Worm (Caenorhabditis elegans) whole organism, L1 larva: Measurements from ENCODE around the gene F20B6.6.

ENCODE experiments used
- C04F5.9 ChIP-seq: sonication (generic microtip); optimal IDR thresholded peaks from 2 replicates; lab custom pipeline; 2016; ENCODE audit warnings: missing genetic modification characterization, missing compliant biosample characterization
- C16A3.4 ChIP-seq: fragments of 150-350 bp; optimal IDR thresholded peaks from 2 replicates; lab custom pipeline; 2014; ENCODE audit warnings: missing biosample characterization, missing genetic modification characterization
- C34B4.2 ChIP-seq: sonication (generic microtip); optimal IDR thresholded peaks from 2 replicates; lab custom pipeline; 2017; ENCODE audit warnings: mild to moderate bottlenecking, missing genetic modification characterization, missing compliant biosample characterization
- aly-2 ChIP-seq: fragments of 150-350 bp; optimal IDR thresholded peaks from 2 replicates; lab custom pipeline; 2014; ENCODE audit warnings: missing biosample characterization, missing genetic modification characterization
- ama-1 ChIP-seq: fragments of 150-350 bp; optimal IDR thresholded peaks from 2 replicates; lab custom pipeline; 2014
- ceh-63 ChIP-seq: fragments of 200-800 bp; sonication (Bioruptor generic); optimal IDR thresholded peaks from 2 replicates; lab custom pipeline; 2018; ENCODE audit warnings: mild to moderate bottlenecking, missing genetic modification characterization, missing compliant biosample characterization
- ceh-82 ChIP-seq, 3 experiments: fragments of 150-350 bp in 1 of 3; sonication (generic microtip) in 2 of 3; optimal IDR thresholded peaks; 2 replicates each; lab custom pipeline; 2014 to 2017; ENCODE audit warnings: missing biosample characterization in 3 of 3, missing genetic modification characterization in 3 of 3
- ceh-90 ChIP-seq: sonication (generic microtip); optimal IDR thresholded peaks from 2 replicates; lab custom pipeline; 2016; ENCODE audit warnings: missing genetic modification characterization, missing compliant biosample characterization
- ces-1 ChIP-seq: fragments of 150-350 bp; optimal IDR thresholded peaks from 2 replicates; lab custom pipeline; 2014; ENCODE audit warnings: missing biosample characterization, missing genetic modification reagents, missing genetic modification characterization
- dpl-1 ChIP-seq, 3 experiments: fragments of 150-350 bp in 2 of 3; sonication (generic microtip) in 1 of 3; optimal IDR thresholded peaks; 2 replicates each; lab custom pipeline; 2014 to 2017; ENCODE audit warnings: missing biosample characterization in 3 of 3, missing genetic modification characterization in 3 of 3, missing genetic modification reagents in 3 of 3
- efl-3 ChIP-seq: fragments of 200-800 bp; sonication (Bioruptor generic); optimal IDR thresholded peaks from 2 replicates; lab custom pipeline; 2018; ENCODE audit warnings: mild to moderate bottlenecking, missing genetic modification characterization, missing compliant biosample characterization
- egl-27 ChIP-seq, 2 experiments: fragments of 150-350 bp in 1 of 2; sonication (generic microtip); optimal IDR thresholded peaks; 3 replicates each; lab custom pipeline; 2017 to 2018; ENCODE audit warnings: missing biosample characterization in 2 of 2, missing genetic modification characterization in 2 of 2, missing genetic modification reagents in 2 of 2
- elt-2 ChIP-seq: sonication (generic microtip); optimal IDR thresholded peaks from 2 replicates; lab custom pipeline; 2016; ENCODE audit warnings: missing genetic modification characterization, mild to moderate bottlenecking, inconsistent platforms, missing compliant biosample characterization, missing genetic modification reagents
- elt-3 ChIP-seq, 6 experiments: fragments of 150-350 bp in 1 of 6; sonication (generic microtip); optimal IDR thresholded peaks; 2 replicates each; lab custom pipeline; 2017 to 2018; ENCODE audit warnings: missing biosample characterization in 6 of 6, missing genetic modification characterization in 6 of 6, inconsistent platforms in 1 of 6
- ets-5 ChIP-seq: fragments of 200-800 bp; sonication (Bioruptor generic); IDR thresholded peaks from 2 replicates; pipeline ENCODE4 v1.3.6; 2022; ENCODE audit warnings: missing genetic modification characterization, missing compliant biosample characterization
- fkh-10 ChIP-seq: sonication (generic microtip); optimal IDR thresholded peaks from 2 replicates; lab custom pipeline; 2017; ENCODE audit warnings: missing biosample characterization, missing genetic modification reagents, missing genetic modification characterization
- fkh-4 ChIP-seq: sonication (generic microtip); optimal IDR thresholded peaks from 2 replicates; lab custom pipeline; 2016; ENCODE audit warnings: missing compliant biosample characterization, missing genetic modification characterization, borderline replicate concordance
- fos-1 ChIP-seq: fragments of 150-350 bp; optimal IDR thresholded peaks from 2 replicates; lab custom pipeline; 2014; ENCODE audit warnings: missing biosample characterization, missing genetic modification characterization
- grh-1 ChIP-seq: fragments of 200-800 bp; sonication (Bioruptor generic); IDR thresholded peaks from 2 replicates; pipeline ENCODE4 v1.3.6; 2022; ENCODE audit warnings: missing genetic modification reagents, missing genetic modification characterization, missing compliant biosample characterization
- hlh-4 ChIP-seq: sonication (generic microtip); optimal IDR thresholded peaks from 2 replicates; lab custom pipeline; 2016; ENCODE audit warnings: mild to moderate bottlenecking, missing genetic modification characterization, missing compliant biosample characterization
- irx-1 ChIP-seq: sonication (generic microtip); optimal IDR thresholded peaks from 2 replicates; lab custom pipeline; 2016; ENCODE audit warnings: missing genetic modification characterization, missing compliant biosample characterization
- isw-1 ChIP-seq: fragments of 200-800 bp; sonication (Bioruptor generic); IDR thresholded peaks from 2 replicates; pipeline ENCODE4 v1.3.6; 2022; ENCODE audit warnings: missing genetic modification characterization, missing compliant biosample characterization
- jun-1 ChIP-seq: fragments of 150-350 bp; optimal IDR thresholded peaks from 2 replicates; lab custom pipeline; 2014; ENCODE audit warnings: missing biosample characterization, missing genetic modification reagents, missing genetic modification characterization
- lin-14 ChIP-seq: fragments of 200-800 bp; sonication (Bioruptor generic); optimal IDR thresholded peaks from 2 replicates; lab custom pipeline; 2018; ENCODE audit warnings: mild to moderate bottlenecking, missing genetic modification characterization, moderate library complexity, missing compliant biosample characterization
- lin-39 ChIP-seq: fragments of 150-350 bp; optimal IDR thresholded peaks from 2 replicates; lab custom pipeline; 2014; ENCODE audit warnings: missing biosample characterization, missing genetic modification reagents, missing genetic modification characterization
- lir-3 ChIP-seq: sonication (generic microtip); optimal IDR thresholded peaks from 2 replicates; lab custom pipeline; 2016; ENCODE audit warnings: mild to moderate bottlenecking, missing genetic modification characterization, moderate library complexity, missing compliant biosample characterization; ENCODE audit not compliant: poor library complexity
- lsy-2 ChIP-seq, 2 experiments: fragments of 150-350 bp; optimal IDR thresholded peaks; 2 replicates each; lab custom pipeline; 2014; ENCODE audit warnings: missing biosample characterization in 2 of 2, missing genetic modification characterization in 2 of 2
- mab-9 ChIP-seq: fragments of 200-800 bp; sonication (Bioruptor generic); IDR thresholded peaks from 2 replicates; pipeline ENCODE4 v1.3.6; 2022; ENCODE audit warnings: missing genetic modification reagents, missing genetic modification characterization, missing compliant biosample characterization
- mep-1 ChIP-seq: fragments of 150-350 bp; optimal IDR thresholded peaks from 2 replicates; lab custom pipeline; 2014; ENCODE audit warnings: missing biosample characterization, missing genetic modification characterization
- nhr-12 ChIP-seq: sonication (generic microtip); optimal IDR thresholded peaks from 2 replicates; lab custom pipeline; 2017; ENCODE audit warnings: missing biosample characterization, missing genetic modification characterization
- nhr-19 ChIP-seq: fragments of 200-800 bp; sonication (Bioruptor generic); conservative IDR thresholded peaks from 2 replicates; pipeline ENCODE4 v1.3.6; 2022; ENCODE audit warnings: missing genetic modification characterization, missing compliant biosample characterization
- nhr-20 ChIP-seq: sonication (generic microtip); optimal IDR thresholded peaks from 2 replicates; lab custom pipeline; 2016; ENCODE audit warnings: mild to moderate bottlenecking, missing genetic modification characterization, missing compliant biosample characterization
- nhr-237 ChIP-seq: fragments of 150-350 bp; optimal IDR thresholded peaks from 2 replicates; lab custom pipeline; 2014; ENCODE audit warnings: missing biosample characterization, missing genetic modification characterization
- nhr-71 ChIP-seq: sonication (generic microtip); optimal IDR thresholded peaks from 2 replicates; lab custom pipeline; 2016; ENCODE audit warnings: mild to moderate bottlenecking, missing genetic modification characterization, moderate library complexity, missing compliant biosample characterization
- nhr-76 ChIP-seq: sonication (generic microtip); optimal IDR thresholded peaks from 2 replicates; lab custom pipeline; 2017; ENCODE audit warnings: missing biosample characterization, missing genetic modification characterization
- nhr-84 ChIP-seq: sonication (generic microtip); optimal IDR thresholded peaks from 2 replicates; lab custom pipeline; 2017; ENCODE audit warnings: missing biosample characterization, missing genetic modification characterization
- nhr-85 ChIP-seq: sonication (generic microtip); peaks from one replicate; lab custom pipeline; 2016; ENCODE audit warnings: missing genetic modification characterization, inconsistent platforms, missing compliant biosample characterization
- nhr-90 ChIP-seq: sonication (generic microtip); optimal IDR thresholded peaks from 2 replicates; lab custom pipeline; 2016; ENCODE audit warnings: mild to moderate bottlenecking, missing genetic modification characterization, missing compliant biosample characterization; ENCODE audit not compliant: poor library complexity
- pqm-1 ChIP-seq: sonication (generic microtip); optimal IDR thresholded peaks from 3 replicates; lab custom pipeline; 2017; ENCODE audit warnings: missing biosample characterization, missing genetic modification characterization
- snpc-4 ChIP-seq: fragments of 150-350 bp; optimal IDR thresholded peaks from 2 replicates; lab custom pipeline; 2014; ENCODE audit warnings: missing biosample characterization, missing genetic modification characterization
- snu-23 ChIP-seq: sonication (generic microtip); optimal IDR thresholded peaks from 2 replicates; lab custom pipeline; 2016; ENCODE audit warnings: missing genetic modification characterization, missing compliant biosample characterization
- sox-4 ChIP-seq: sonication (generic microtip); optimal IDR thresholded peaks from 2 replicates; lab custom pipeline; 2016; ENCODE audit warnings: missing genetic modification characterization, missing compliant biosample characterization
- sptf-1 ChIP-seq: fragments of 150-350 bp; optimal IDR thresholded peaks from 2 replicates; lab custom pipeline; 2014; ENCODE audit warnings: missing biosample characterization, missing genetic modification characterization
- sup-37 ChIP-seq: fragments of 200-800 bp; sonication (Bioruptor generic); optimal IDR thresholded peaks from 2 replicates; lab custom pipeline; 2018; ENCODE audit warnings: mild to moderate bottlenecking, missing genetic modification characterization, missing compliant biosample characterization
- tlp-1 ChIP-seq: fragments of 150-350 bp; optimal IDR thresholded peaks from 2 replicates; lab custom pipeline; 2014; ENCODE audit warnings: missing biosample characterization, missing genetic modification characterization
- unc-130 ChIP-seq: fragments of 150-350 bp; optimal IDR thresholded peaks from 2 replicates; lab custom pipeline; 2017; ENCODE audit warnings: missing biosample characterization, missing genetic modification characterization, inconsistent platforms
- unc-30 ChIP-seq: sonication (generic microtip); optimal IDR thresholded peaks from 2 replicates; lab custom pipeline; 2017; ENCODE audit warnings: missing biosample characterization, missing genetic modification characterization
- unc-62 ChIP-seq: fragments of 150-350 bp; optimal IDR thresholded peaks from 2 replicates; lab custom pipeline; 2014; ENCODE audit warnings: missing biosample characterization, missing genetic modification reagents, missing genetic modification characterization
- unc-86 ChIP-seq: sonication (generic microtip); optimal IDR thresholded peaks from 2 replicates; lab custom pipeline; 2016; ENCODE audit warnings: missing genetic modification characterization, missing compliant biosample characterization
- unc-98 ChIP-seq: fragments of 200-800 bp; sonication (Bioruptor generic); IDR thresholded peaks from 2 replicates; pipeline ENCODE4 v1.3.6; 2022; ENCODE audit warnings: missing genetic modification characterization, missing compliant biosample characterization
- vab-15 ChIP-seq: sonication (generic microtip); optimal IDR thresholded peaks from 2 replicates; lab custom pipeline; 2017; ENCODE audit warnings: missing genotype, mild to moderate bottlenecking, missing genetic modification characterization, missing compliant biosample characterization
- xbp-1 ChIP-seq: sonication (generic microtip); optimal IDR thresholded peaks from 2 replicates; lab custom pipeline; 2016; ENCODE audit warnings: missing genetic modification characterization, missing compliant biosample characterization
- zag-1 ChIP-seq: fragments of 150-350 bp; optimal IDR thresholded peaks from 2 replicates; lab custom pipeline; 2014; ENCODE audit warnings: missing biosample characterization, missing genetic modification characterization

Gene F20B6.6

DNA sequence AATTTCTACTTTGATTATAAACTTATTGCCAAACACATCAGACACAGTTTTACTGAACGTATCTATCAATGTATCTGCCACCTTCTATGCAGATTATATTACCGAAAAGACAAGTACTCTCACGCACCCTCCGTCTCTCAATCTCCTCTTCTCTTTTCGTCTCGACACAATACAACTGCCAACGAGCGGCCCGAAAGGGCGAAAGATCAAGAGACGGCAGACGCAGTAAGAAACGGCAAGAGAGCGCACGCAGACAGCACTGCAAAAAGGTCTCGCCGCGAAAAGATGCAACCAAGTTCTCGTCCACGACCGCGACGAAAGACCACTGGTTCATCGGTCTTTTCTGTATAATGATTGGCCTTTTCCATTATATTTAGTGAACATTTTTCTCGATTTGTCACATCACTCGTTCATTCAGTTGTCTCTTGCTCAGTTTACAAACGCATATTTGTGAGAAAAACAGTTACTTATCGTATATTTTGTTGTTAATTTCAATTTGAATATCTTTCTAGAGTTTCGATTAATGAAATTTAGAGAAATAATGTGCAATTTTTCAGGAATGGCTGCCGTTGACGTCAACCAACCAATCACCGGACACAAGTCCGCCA, 11.4 kb downstream of the F20B6.6 start, which contains the start of gene vha-12 (continued):
- TF ChIP-seq unc-62 (GFP tag; lab: Kevin White, UChicago) (no peak), C04F5.9 (tag; lab: Kevin White, UChicago) (peak; percentile 41), aly-2 (peak; percentile 83), mab-9 (GFP tag; lab: Robert Waterston, UW) (peak; percentile 66; the same call in 1 of the 2 replicates), nhr-20 (tag; lab: Kevin White, UChicago) (peak; percentile 96), unc-86 (peak; percentile 90), snu-23 (GFP tag; lab: Kevin White, UChicago) (peak; percentile 95), snpc-4 (tag; lab: Kevin White, UChicago) (peak; percentile 68), ama-1 (lab: Kevin White, UChicago) (peak; percentile 44), tlp-1 (no peak), nhr-237 (peak; percentile 91), jun-1 (tag; lab: Kevin White, UChicago) (peak; percentile 88), C34B4.2 (tag; lab: Kevin White, UChicago) (no peak), nhr-90 (tag; lab: Kevin White, UChicago) (peak; percentile 92), C16A3.4 (tag; lab: Kevin White, UChicago) (peak; percentile 82), unc-130 (no peak), nhr-85 (tag; lab: Kevin White, UChicago) (peak; percentile 96), elt-2 (tag; lab: Kevin White, UChicago) (peak; percentile 77), isw-1 (GFP tag; lab: Robert Waterston, UW) (peak; percentile 90), sptf-1 (tag; lab: Kevin White, UChicago) (no peak), ceh-63 (GFP tag; lab: Kevin White, UChicago) (no peak), unc-30 (no peak), lir-3 (tag; lab: Kevin White, UChicago) (peak; percentile 59), vab-15 (no peak), elt-3 (tag; optimal IDR thresholded peaks at IDR 0.05; lab: Kevin White, UChicago) (peak in 4 of 6 experiments; percentile 19 to 86 (median 79)), mep-1 (tag; lab: Kevin White, UChicago) (peak; percentile 86), irx-1 (tag; lab: Kevin White, UChicago) (peak; percentile 65), zag-1 (tag; lab: Kevin White, UChicago) (no peak), ets-5 (GFP tag; lab: Robert Waterston, UW) (no peak), lin-14 (GFP tag; lab: Kevin White, UChicago) (peak; percentile 98), dpl-1 (GFP tag; optimal IDR thresholded peaks at IDR 0.05; lab: Kevin White, UChicago) (peak; percentile 63 to 74 (median 68)), hlh-4 (tag; lab: Kevin White, UChicago) (no peak), nhr-71 (tag; lab: Kevin White, UChicago) (peak; percentile 96), nhr-19 (GFP tag; lab: Robert Waterston, UW) (peak; percentile 90), lsy-2 (tag; optimal IDR thresholded peaks at IDR 0.05; lab: Kevin White, UChicago) (peak; percentile 87 to 90), fos-1 (tag; lab: Kevin White, UChicago) (peak; percentile 91), fkh-4 (tag; lab: Kevin White, UChicago) (no peak), pqm-1 (tag; lab: Kevin White, UChicago) (no peak), fkh-10 (GFP tag; lab: Kevin White, UChicago) (peak; percentile 83), egl-27 (tag; optimal IDR thresholded peaks at IDR 0.05; lab: Kevin White, UChicago) (peak; percentile 74 to 87), sox-4 (tag; lab: Kevin White, UChicago) (peak; percentile 58), grh-1 (GFP tag; lab: Robert Waterston, UW) (peak; percentile 91), xbp-1 (tag; lab: Kevin White, UChicago) (peak; percentile 94), sup-37 (peak; percentile 3), nhr-84 (tag; lab: Kevin White, UChicago) (no peak), unc-98 (GFP tag; lab: Robert Waterston, UW) (no peak), ces-1 (GFP tag; lab: Kevin White, UChicago) (no peak), ceh-82 (tag; optimal IDR thresholded peaks at IDR 0.05; lab: Kevin White, UChicago) (peak; percentile 81 to 96 (median 94)), ceh-90 (tag; lab: Kevin White, UChicago) (no peak), efl-3 (GFP tag; lab: Kevin White, UChicago) (no peak), nhr-12 (tag; lab: Kevin White, UChicago) (no peak), nhr-76 (tag; lab: Kevin White, UChicago) (no peak), lin-39 (peak; percentile 65)
